Fruit fly (Drosophila melanogaster) whole organism: ENCODE measurements around the gene CG32181.

ENCODE experiments used
- CG8478 ChIP-seq: fragments of >200 bp; optimal IDR thresholded peaks from 2 replicates; lab custom pipeline; 2018; ENCODE audit warnings: inconsistent platforms
- Dll ChIP-seq: fragments of >200 bp; optimal IDR thresholded peaks from 2 replicates; lab custom pipeline; 2017
- EcR ChIP-seq, 2 experiments: fragments of >200 bp; optimal IDR thresholded peaks; 2 replicates each; lab custom pipeline; 2017; ENCODE audit warnings: missing biosample characterization in 2 of 2, missing genetic modification characterization in 2 of 2, missing genetic modification reagents in 2 of 2
- pan ChIP-seq: fragments of >200 bp; optimal IDR thresholded peaks from 2 replicates; lab custom pipeline; 2017
- psq ChIP-seq: fragments of >200 bp; optimal IDR thresholded peaks from 2 replicates; lab custom pipeline; 2017
- usp ChIP-seq: fragments of >200 bp; optimal IDR thresholded peaks from 2 replicates; lab custom pipeline; 2017; ENCODE audit warnings: missing biosample characterization, missing genetic modification characterization, mixed read lengths

CG32181 gene

dm6 chr3L:17759072-17759747, at the start of gene CG32181:
CG32181 (plus strand) TSS chr3L:17759697.
- TF ChIP-seq psq (lab: Kevin White, UChicago), result no peak
- no peak for TF ChIP-seq Dll (lab: Kevin White, UChicago)
- TF ChIP-seq CG8478 (lab: Kevin White, UChicago), result no peak
- TF ChIP-seq pan (lab: Kevin White, UChicago), result no peak
- TF ChIP-seq EcR (GFP tag; optimal IDR thresholded peaks at IDR 0.05; lab: Kevin White, UChicago), result no peak

- TF ChIP-seq Dll (lab: Kevin White, UChicago), result no peak
- no peak for TF ChIP-seq pan (lab: Kevin White, UChicago)
- no peak for TF ChIP-seq usp
- no peak for TF ChIP-seq CG8478 (lab: Kevin White, UChicago)
- TF ChIP-seq EcR (GFP tag; optimal IDR thresholded peaks at IDR 0.05; lab: Kevin White, UChicago), result no peak
- no peak for TF ChIP-seq psq (lab: Kevin White, UChicago)
These were observed 39.7 kb upstream of the CG32181 start, which contains the start of gene CheB74a for dm6 chr3L:17719754-17720153. CheB74a (minus strand) TSS chr3L:17719854.

- no peak for TF ChIP-seq psq (lab: Kevin White, UChicago)
- no peak for TF ChIP-seq pan (lab: Kevin White, UChicago)
- no peak for TF ChIP-seq EcR (GFP tag; optimal IDR thresholded peaks at IDR 0.05; lab: Kevin White, UChicago)
- no peak for TF ChIP-seq Dll (lab: Kevin White, UChicago)
- no peak for TF ChIP-seq usp
- no peak for TF ChIP-seq CG8478 (lab: Kevin White, UChicago)
These were observed 30.2 kb upstream of the CG32181 start, which contains the start of gene CG6052 for dm6 chr3L:17729278-17729677. CG6052 (minus strand) TSS chr3L:17729378.

- TF ChIP-seq EcR (GFP tag; optimal IDR thresholded peaks at IDR 0.05; lab: Kevin White, UChicago) (no peak), pan (lab: Kevin White, UChicago) (no peak), psq (lab: Kevin White, UChicago) (no peak), usp (no peak), Dll (lab: Kevin White, UChicago) (no peak), CG8478 (lab: Kevin White, UChicago) (no peak)
These were observed 19.9 kb upstream of the CG32181 start for dm6 chr3L:17739627-17740026.

- TF ChIP-seq pan (lab: Kevin White, UChicago), result no peak
- TF ChIP-seq psq (lab: Kevin White, UChicago), result no peak
- TF ChIP-seq CG8478 (lab: Kevin White, UChicago), result no peak
- TF ChIP-seq EcR (GFP tag; optimal IDR thresholded peaks at IDR 0.05; lab: Kevin White, UChicago), result no peak
- no peak for TF ChIP-seq Dll (lab: Kevin White, UChicago)
- TF ChIP-seq usp, result no peak
These were observed 19.0 kb upstream of the CG32181 start, which contains the start of gene CG7460 for dm6 chr3L:17740471-17740870. CG7460 (plus strand) TSS chr3L:17740540.

- no peak for TF ChIP-seq pan (lab: Kevin White, UChicago)
These were observed 17.0 kb upstream of the CG32181 start for dm6 chr3L:17742531-17742930.

dm6 chr3L:17746760-17747159, 12.7 kb upstream of the CG32181 start, which contains the start of gene CG6034:
CG6034 (minus strand) TSS chr3L:17746860.
- no peak for TF ChIP-seq usp

- TF ChIP-seq CG8478 (lab: Kevin White, UChicago) (no peak), usp (no peak), Dll (lab: Kevin White, UChicago) (no peak), psq (lab: Kevin White, UChicago) (no peak), pan (lab: Kevin White, UChicago) (no peak), EcR (GFP tag; optimal IDR thresholded peaks at IDR 0.05; lab: Kevin White, UChicago) (no peak)
These were observed 9.0 kb upstream of the CG32181 start, which contains the start of gene Adgf-B for dm6 chr3L:17750488-17750887. Adgf-B (minus strand) TSS chr3L:17750588.

dm6 chr3L:17754285-17754684, 5.2 kb upstream of the CG32181 start:
- TF ChIP-seq Dll (lab: Kevin White, UChicago), result no peak

dm6 chr3L:17757156-17758083, 2.1 kb upstream of the CG32181 start:
- no peak for TF ChIP-seq psq (lab: Kevin White, UChicago)
- no peak for TF ChIP-seq EcR (GFP tag; optimal IDR thresholded peaks at IDR 0.05; lab: Kevin White, UChicago)
- no peak for TF ChIP-seq Dll (lab: Kevin White, UChicago)
- no peak for TF ChIP-seq CG8478 (lab: Kevin White, UChicago)
- no peak for TF ChIP-seq usp
- no peak for TF ChIP-seq pan (lab: Kevin White, UChicago)

- TF ChIP-seq pan (lab: Kevin White, UChicago), result no peak
- no peak for TF ChIP-seq Dll (lab: Kevin White, UChicago)
- no peak for TF ChIP-seq CG8478 (lab: Kevin White, UChicago)
- TF ChIP-seq EcR (GFP tag; optimal IDR thresholded peaks at IDR 0.05; lab: Kevin White, UChicago), result no peak
- TF ChIP-seq psq (lab: Kevin White, UChicago), result no peak
- no peak for TF ChIP-seq usp
These were observed 1.5 kb upstream of the CG32181 start, which contains the start of gene CG32182 for dm6 chr3L:17758084-17758211. CG32182 (plus strand) TSS chr3L:17758112.

dm6 chr3L:17763987-17764386, 4.5 kb downstream of the CG32181 start, which contains the start of the genes Adgf-A and Adgf-A2:
Adgf-A (minus strand) TSS chr3L:17764158.
Adgf-A2 (minus strand) TSS chr3L:17764158.
- TF ChIP-seq usp (no peak), EcR (GFP tag; optimal IDR thresholded peaks at IDR 0.05; lab: Kevin White, UChicago) (no peak), psq (lab: Kevin White, UChicago) (no peak)
